Fruit fly (Drosophila melanogaster) whole organism: ENCODE data around the gene Spg7.
A peak's percentile ranks its signal among the peaks of the same experiment; 100 is the strongest.

Experiments used
- CG8478 ChIP-seq: fragments of >200 bp; optimal IDR thresholded peaks from 2 replicates; lab custom pipeline; 2018; ENCODE audit warnings: inconsistent platforms
- Dll ChIP-seq: fragments of >200 bp; optimal IDR thresholded peaks from 2 replicates; lab custom pipeline; 2017
- EcR ChIP-seq, 2 experiments: fragments of >200 bp; optimal IDR thresholded peaks; 2 replicates each; lab custom pipeline; 2017; ENCODE audit warnings: missing biosample characterization in 2 of 2, missing genetic modification characterization in 2 of 2, missing genetic modification reagents in 2 of 2
- pan ChIP-seq: fragments of >200 bp; optimal IDR thresholded peaks from 2 replicates; lab custom pipeline; 2017
- psq ChIP-seq: fragments of >200 bp; optimal IDR thresholded peaks from 2 replicates; lab custom pipeline; 2017
- usp ChIP-seq: fragments of >200 bp; optimal IDR thresholded peaks from 2 replicates; lab custom pipeline; 2017; ENCODE audit warnings: missing biosample characterization, missing genetic modification characterization, mixed read lengths

Spg7 gene

dm6 chrX:2655479-2655878, 42.5 kb downstream of the Spg7 start:
- TF ChIP-seq pan (lab: Kevin White, UChicago) (no peak), Dll (lab: Kevin White, UChicago) (no peak), psq (no peak), CG8478 (lab: Kevin White, UChicago) (no peak), usp (GFP tag; lab: Kevin White, UChicago) (no peak), EcR (GFP tag; optimal IDR thresholded peaks at IDR 0.05; lab: Kevin White, UChicago) (no peak)

- TF ChIP-seq psq: no peak
- no peak for TF ChIP-seq EcR (GFP tag; optimal IDR thresholded peaks at IDR 0.05; lab: Kevin White, UChicago)
- TF ChIP-seq pan (lab: Kevin White, UChicago): no peak
- TF ChIP-seq CG8478 (lab: Kevin White, UChicago): no peak
- TF ChIP-seq Dll (lab: Kevin White, UChicago): no peak
- TF ChIP-seq usp (GFP tag; lab: Kevin White, UChicago): no peak
Measured at dm6 chrX:2653533-2654296, 44.3 kb downstream of the Spg7 start.

dm6 chrX:2652124-2652923, 45.7 kb downstream of the Spg7 start:
- TF ChIP-seq EcR (GFP tag; optimal IDR thresholded peaks at IDR 0.05; lab: Kevin White, UChicago) (no peak), Dll (lab: Kevin White, UChicago) (peak; percentile 7)

- TF ChIP-seq psq (no peak), usp (GFP tag; lab: Kevin White, UChicago) (no peak), pan (lab: Kevin White, UChicago) (no peak), Dll (lab: Kevin White, UChicago) (no peak), CG8478 (lab: Kevin White, UChicago) (no peak), EcR (GFP tag; optimal IDR thresholded peaks at IDR 0.05; lab: Kevin White, UChicago) (no peak)
Measured at dm6 chrX:2651128-2651527, 46.9 kb downstream of the Spg7 start.

- TF ChIP-seq psq: no peak
- TF ChIP-seq usp (GFP tag; lab: Kevin White, UChicago): no peak
- TF ChIP-seq pan (lab: Kevin White, UChicago): no peak
- no peak for TF ChIP-seq Dll (lab: Kevin White, UChicago)
Measured at dm6 chrX:2648959-2649358, 49.1 kb downstream of the Spg7 start.

- no peak for TF ChIP-seq pan (lab: Kevin White, UChicago)
- TF ChIP-seq EcR (GFP tag; optimal IDR thresholded peaks at IDR 0.05; lab: Kevin White, UChicago): peak in 1 of 2 experiments; percentile 26
- no peak for TF ChIP-seq psq
- no peak for TF ChIP-seq usp (GFP tag; lab: Kevin White, UChicago)
- no peak for TF ChIP-seq CG8478 (lab: Kevin White, UChicago)
Measured at dm6 chrX:2647950-2648613, 49.9 kb downstream of the Spg7 start.

dm6 chrX:2647472-2647883, 50.5 kb downstream of the Spg7 start:
- TF ChIP-seq Dll (lab: Kevin White, UChicago): peak; percentile 37
- TF ChIP-seq EcR (GFP tag; optimal IDR thresholded peaks at IDR 0.05; lab: Kevin White, UChicago): no peak

dm6 chrX:2646022-2646761, 51.8 kb downstream of the Spg7 start:
- TF ChIP-seq CG8478 (lab: Kevin White, UChicago): no peak
- peak; percentile 91 to 98 for TF ChIP-seq EcR (GFP tag; optimal IDR thresholded peaks at IDR 0.05; lab: Kevin White, UChicago)
- TF ChIP-seq psq: no peak
- no peak for TF ChIP-seq usp (GFP tag; lab: Kevin White, UChicago)
- TF ChIP-seq Dll (lab: Kevin White, UChicago): peak; percentile 63
- no peak for TF ChIP-seq pan (lab: Kevin White, UChicago)

- TF ChIP-seq Dll (lab: Kevin White, UChicago) (no peak), pan (lab: Kevin White, UChicago) (no peak), psq (no peak), usp (GFP tag; lab: Kevin White, UChicago) (no peak), CG8478 (lab: Kevin White, UChicago) (no peak), EcR (GFP tag; optimal IDR thresholded peaks at IDR 0.05; lab: Kevin White, UChicago) (no peak)
Measured at dm6 chrX:2645593-2645992, 52.4 kb downstream of the Spg7 start.
